Worm (Caenorhabditis elegans) whole organism, young adult: ENCODE measurements around the gene acp-5.

Experiments
- Y53G8AR.9 ChIP-seq: fragments of 200-800 bp; sonication (Bioruptor generic); conservative IDR thresholded peaks from 2 replicates; pipeline ENCODE4 v1.3.6; 2022; ENCODE audit warnings: missing genetic modification reagents, missing genetic modification characterization, missing compliant biosample characterization
- ceh-27 ChIP-seq: fragments of 200-800 bp; sonication (Bioruptor generic); optimal IDR thresholded peaks from 2 replicates; lab custom pipeline; 2018; ENCODE audit warnings: mild to moderate bottlenecking, missing genetic modification characterization, moderate library complexity, missing compliant biosample characterization
- snpc-4 ChIP-seq, 5 experiments: fragments of 150-350 bp in 1 of 5; sonication (generic microtip) in 4 of 5; optimal IDR thresholded peaks; 2 replicates each; lab custom pipeline; 2014 to 2018; ENCODE audit warnings: missing genetic modification characterization in 5 of 5, missing biosample characterization in 3 of 5, antibody characterized with exemption in 2 of 5, mild to moderate bottlenecking in 2 of 5, missing compliant biosample characterization in 2 of 5, missing genotype in 2 of 5, moderate library complexity in 2 of 5, missing genetic modification reagents in 1 of 5

The acp-5 gene

DNA sequence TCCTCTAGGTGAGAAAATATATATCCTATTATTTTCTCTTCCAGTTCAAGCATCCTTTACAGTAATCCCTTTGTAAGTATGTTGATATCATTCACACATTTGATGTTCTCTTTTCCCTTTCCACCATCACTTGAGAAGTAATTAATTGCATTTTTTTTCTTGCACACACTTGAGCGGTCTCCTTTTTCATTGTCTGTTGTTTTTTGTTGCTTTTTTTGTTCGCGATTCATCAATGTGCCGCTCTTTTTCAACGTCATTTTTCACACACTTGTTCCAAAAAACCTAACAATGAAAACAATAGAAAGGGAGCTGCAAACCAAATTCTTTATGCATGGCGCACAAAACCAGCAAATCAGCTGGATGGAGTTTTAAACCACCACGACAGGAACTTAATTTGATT lies 46.3 kb downstream of the acp-5 start, which contains the start of gene F49E10.4:
Gene F49E10.4 (plus strand): TSS at position 301 of the 400 bp plus-strand sequence.
- TF ChIP-seq Y53G8AR.9 (GFP tag; lab: Robert Waterston, UW), result no peak
- TF ChIP-seq ceh-27 (GFP tag; lab: Kevin White, UChicago), result peak; percentile 35

DNA sequence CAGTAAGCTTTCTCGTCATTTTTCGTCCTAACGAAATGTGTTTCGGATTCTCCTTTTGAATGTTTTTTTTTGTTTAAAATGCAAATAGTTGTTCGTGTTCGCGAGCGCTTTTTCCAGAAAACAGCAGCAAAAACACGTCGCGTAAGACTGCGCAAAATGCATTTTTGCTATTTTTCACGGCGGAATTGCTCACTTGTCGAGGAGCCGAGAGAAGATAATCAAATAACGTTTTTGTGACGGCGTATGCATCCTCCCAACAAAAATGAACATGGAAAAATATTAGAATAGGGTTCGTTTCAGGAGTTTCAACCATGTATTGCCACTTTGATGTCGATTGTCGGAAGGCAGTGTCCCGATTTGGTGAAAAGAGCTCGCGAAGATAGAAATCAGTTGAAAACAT lies 47.8 kb downstream of the acp-5 start:
- TF ChIP-seq snpc-4 (GFP tag; optimal IDR thresholded peaks at IDR 0.05; lab: Kevin White, UChicago), result no peak
- no peak for TF ChIP-seq snpc-4 (tag; optimal IDR thresholded peaks at IDR 0.05; lab: Kevin White, UChicago)
